Fruit fly (Drosophila melanogaster): ENCODE results near the gene CG34002.

DNA sequence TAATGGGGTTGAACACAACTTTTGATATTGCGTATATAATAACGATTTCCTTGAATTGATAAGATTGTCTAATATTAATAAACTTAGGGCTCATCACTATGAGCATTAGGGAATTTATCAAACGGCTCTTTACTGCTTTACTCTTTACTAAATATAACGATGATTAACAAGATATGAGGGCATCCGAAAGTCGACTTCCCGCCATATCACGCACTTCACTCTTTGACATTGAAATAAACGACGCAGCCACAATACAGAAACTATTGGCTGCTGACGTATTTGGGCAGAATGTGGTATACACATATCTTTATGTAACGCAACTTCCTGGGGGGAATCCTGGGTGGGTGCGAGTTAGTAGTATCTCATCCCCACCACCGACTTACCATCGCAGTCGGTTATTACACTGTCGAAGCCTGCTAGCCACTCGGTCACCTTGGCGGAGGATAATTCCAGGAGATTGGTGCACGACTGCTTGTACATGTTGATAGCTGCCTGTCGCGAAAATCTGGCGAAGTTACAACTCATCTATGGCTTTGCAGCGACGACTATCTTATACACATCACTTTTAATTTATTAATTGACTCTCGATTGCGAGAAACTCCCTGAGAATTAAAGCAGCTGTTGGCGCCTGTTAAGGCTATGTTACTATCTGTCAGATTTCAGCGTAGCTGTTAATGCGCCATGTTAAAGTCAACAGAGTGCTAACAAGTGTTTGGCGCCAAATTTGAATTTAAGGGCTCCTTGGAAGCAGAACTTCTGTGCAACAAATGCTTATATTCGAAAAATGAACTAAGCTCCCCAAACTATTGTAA is 15.2 kb upstream of the CG34002 start, which contains the start of gene CG5567:
- TF ChIP-seq CG10348 (GFP tag; IDR thresholded peaks at IDR 0.05) (no peak), CG32121 (GFP tag; IDR thresholded peaks at IDR 0.05) (0 out of 2 replicates have a peak, but pooled peaks have one; percentile 33), CG13204 (GFP tag; optimal IDR thresholded peaks at IDR 0.05) (no peak), fd96Ca (GFP tag; IDR thresholded peaks at IDR 0.05) (0 out of 3 replicates have a peak, but pooled peaks have one; percentile 17), CG34367 (tag; optimal IDR thresholded peaks at IDR 0.05) (no peak), rn (GFP tag; IDR thresholded peaks at IDR 0.05) (no peak)
